Worm (Caenorhabditis elegans) whole organism, young adult: ENCODE measurements around the gene Y55F3BL.4.

Experiments used
- B0035.1 ChIP-seq: sonication (generic microtip); optimal IDR thresholded peaks from 2 replicates; lab custom pipeline; 2016; ENCODE audit warnings: missing genetic modification characterization, mild to moderate bottlenecking, missing compliant biosample characterization, missing genotype, missing genetic modification reagents
- B0336.3 ChIP-seq: fragments of 200-800 bp; sonication (Bioruptor generic); IDR thresholded peaks from 2 replicates; pipeline ENCODE4 v1.3.6; 2022; ENCODE audit warnings: missing genetic modification characterization, missing compliant biosample characterization
- F10E7.11 ChIP-seq: sonication (generic microtip); optimal IDR thresholded peaks from 2 replicates; lab custom pipeline; 2017; ENCODE audit warnings: mild to moderate bottlenecking, missing genetic modification characterization, moderate library complexity, missing compliant biosample characterization
- F23B12.7 ChIP-seq: sonication (generic microtip); optimal IDR thresholded peaks from 2 replicates; lab custom pipeline; 2017; ENCODE audit warnings: missing genetic modification characterization, mild to moderate bottlenecking, missing compliant biosample characterization, antibody characterized with exemption, moderate library complexity; ENCODE audit not compliant: insufficient read depth
- F52B5.7 ChIP-seq: sonication (generic microtip); optimal IDR thresholded peaks from 2 replicates; lab custom pipeline; 2016; ENCODE audit warnings: mild to moderate bottlenecking, missing genetic modification characterization, missing compliant biosample characterization
- K11D2.4 ChIP-seq: fragments of 200-800 bp; sonication (Bioruptor generic); IDR thresholded peaks from 2 replicates; pipeline ENCODE4 v1.3.6; 2022; ENCODE audit warnings: missing genetic modification reagents, missing genetic modification characterization, missing compliant biosample characterization
- Y53F4B.3 ChIP-seq: fragments of 200-800 bp; sonication (Bioruptor generic); IDR thresholded peaks from 2 replicates; pipeline ENCODE4 v1.3.6; 2022; ENCODE audit warnings: missing genetic modification reagents, missing genetic modification characterization, missing compliant biosample characterization
- Y53G8AR.9 ChIP-seq: fragments of 200-800 bp; sonication (Bioruptor generic); conservative IDR thresholded peaks from 2 replicates; pipeline ENCODE4 v1.3.6; 2022; ENCODE audit warnings: missing genetic modification reagents, missing genetic modification characterization, missing compliant biosample characterization
- Y56A3A.18 ChIP-seq: fragments of 200-800 bp; sonication (Bioruptor generic); IDR thresholded peaks from 2 replicates; pipeline ENCODE4 v1.3.6; 2022; ENCODE audit warnings: missing genetic modification reagents, missing genetic modification characterization, missing compliant biosample characterization
- Y79H2A.3 ChIP-seq: fragments of 200-800 bp; sonication (Bioruptor generic); conservative IDR thresholded peaks from 2 replicates; pipeline ENCODE4 v1.3.6; 2022; ENCODE audit warnings: missing genetic modification reagents, missing genetic modification characterization, missing compliant biosample characterization
- Y95B8A.8 ChIP-seq: fragments of 200-800 bp; sonication (Bioruptor generic); IDR thresholded peaks from 2 replicates; pipeline ENCODE4 v1.3.6; 2022; ENCODE audit warnings: missing genetic modification reagents, missing genetic modification characterization, missing compliant biosample characterization
- aptf-2 ChIP-seq: fragments of 200-800 bp; sonication (Bioruptor generic); conservative IDR thresholded peaks from 2 replicates; pipeline ENCODE4 v1.3.6; 2022; ENCODE audit warnings: missing genetic modification reagents, missing genetic modification characterization, missing compliant biosample characterization
- attf-3 ChIP-seq: fragments of 200-800 bp; sonication (Bioruptor generic); conservative IDR thresholded peaks from 2 replicates; pipeline ENCODE4 v1.3.6; 2022; ENCODE audit warnings: missing genetic modification reagents, missing genetic modification characterization, missing compliant biosample characterization
- bed-2 ChIP-seq: fragments of 200-800 bp; sonication (Bioruptor generic); IDR thresholded peaks from 2 replicates; pipeline ENCODE4 v1.3.6; 2022; ENCODE audit warnings: missing genetic modification reagents, missing genetic modification characterization, missing compliant biosample characterization
- cebp-1 ChIP-seq, 2 experiments: fragments of 200-800 bp in 1 of 2; sonication (Bioruptor generic) in 1 of 2; sonication (generic microtip) in 1 of 2; IDR thresholded peaks in 1 of 2; optimal IDR thresholded peaks in 1 of 2; 2 replicates each; pipeline versions ENCODE4 v1.3.6 to Lab custom; 2017 to 2022; ENCODE audit warnings: missing compliant biosample characterization in 2 of 2, missing genetic modification characterization in 2 of 2, mild to moderate bottlenecking in 1 of 2, missing genetic modification reagents in 1 of 2, moderate library complexity in 1 of 2
- ceh-58 ChIP-seq: fragments of 200-800 bp; sonication (Bioruptor generic); IDR thresholded peaks from 2 replicates; pipeline ENCODE4 v1.3.6; 2022; ENCODE audit warnings: missing genetic modification characterization, missing compliant biosample characterization
- ceh-79 ChIP-seq: sonication (generic microtip); optimal IDR thresholded peaks from 2 replicates; lab custom pipeline; 2017; ENCODE audit warnings: mild to moderate bottlenecking, missing genetic modification characterization, missing compliant biosample characterization
- chd-7 ChIP-seq: sonication (generic microtip); optimal IDR thresholded peaks from 2 replicates; lab custom pipeline; 2016; ENCODE audit warnings: mild to moderate bottlenecking, missing genetic modification characterization, moderate library complexity, missing compliant biosample characterization
- die-1 ChIP-seq: sonication (generic microtip); optimal IDR thresholded peaks from 2 replicates; lab custom pipeline; 2016; ENCODE audit warnings: missing genotype, mild to moderate bottlenecking, missing genetic modification characterization, missing compliant biosample characterization
- dpl-1 ChIP-seq: fragments of 150-350 bp; optimal IDR thresholded peaks from 2 replicates; lab custom pipeline; 2014; ENCODE audit warnings: missing biosample characterization, missing genetic modification reagents, missing genetic modification characterization
- him-1 ChIP-seq: sonication (generic microtip); optimal IDR thresholded peaks from 2 replicates; lab custom pipeline; 2016; ENCODE audit warnings: missing genotype, missing genetic modification reagents, missing genetic modification characterization, missing compliant biosample characterization
- hlh-12 ChIP-seq: sonication (generic microtip); optimal IDR thresholded peaks from 2 replicates; lab custom pipeline; 2016; ENCODE audit warnings: missing genetic modification characterization, missing compliant biosample characterization
- hrde-1 ChIP-seq: sonication (generic microtip); optimal IDR thresholded peaks from 2 replicates; lab custom pipeline; 2016; ENCODE audit warnings: missing genetic modification characterization, mild to moderate bottlenecking, missing compliant biosample characterization, moderate library complexity, missing genotype, missing genetic modification reagents, borderline replicate concordance
- hsf-1 ChIP-seq: fragments of 200-800 bp; sonication (Bioruptor generic); IDR thresholded peaks from 2 replicates; pipeline ENCODE4 v1.3.6; 2022; ENCODE audit warnings: missing genetic modification reagents, missing genetic modification characterization, missing compliant biosample characterization
- lag-1 ChIP-seq: fragments of 200-800 bp; sonication (Bioruptor generic); IDR thresholded peaks from 2 replicates; pipeline ENCODE4 v1.3.6; 2022; ENCODE audit warnings: missing genetic modification reagents, missing genetic modification characterization, missing compliant biosample characterization
- lin-26 ChIP-seq: fragments of 200-800 bp; sonication (Bioruptor generic); IDR thresholded peaks from 2 replicates; pipeline ENCODE4 v1.3.6; 2022; ENCODE audit warnings: missing genetic modification reagents, missing genetic modification characterization, missing compliant biosample characterization
- lin-35 ChIP-seq, 3 experiments: fragments of 150-350 bp in 2 of 3; sonication (generic microtip) in 1 of 3; optimal IDR thresholded peaks; 2 replicates each; lab custom pipeline; 2014 to 2018; ENCODE audit warnings: missing biosample characterization in 3 of 3, missing genetic modification characterization in 3 of 3, missing genetic modification reagents in 3 of 3
- lin-40 ChIP-seq: sonication (generic microtip); optimal IDR thresholded peaks from 2 replicates; lab custom pipeline; 2016; ENCODE audit warnings: missing genetic modification characterization, mild to moderate bottlenecking, missing compliant biosample characterization, missing genotype, missing genetic modification reagents
- lin-54 ChIP-seq: fragments of 200-800 bp; sonication (Bioruptor generic); optimal IDR thresholded peaks from 2 replicates; lab custom pipeline; 2018; ENCODE audit warnings: mild to moderate bottlenecking, missing genetic modification characterization, missing compliant biosample characterization
- lsl-1 ChIP-seq: fragments of 200-800 bp; sonication (Bioruptor generic); optimal IDR thresholded peaks from 2 replicates; lab custom pipeline; 2018; ENCODE audit warnings: mild to moderate bottlenecking, missing genetic modification characterization, moderate library complexity, missing compliant biosample characterization
- lsy-27 ChIP-seq: sonication (generic microtip); optimal IDR thresholded peaks from 2 replicates; lab custom pipeline; 2017; ENCODE audit warnings: missing genetic modification characterization, mild to moderate bottlenecking, missing compliant biosample characterization, antibody characterized with exemption, missing genotype, borderline replicate concordance; ENCODE audit not compliant: insufficient read depth
- madf-3 ChIP-seq: fragments of 200-800 bp; sonication (Bioruptor generic); IDR thresholded peaks from 2 replicates; pipeline ENCODE4 v1.3.6; 2022; ENCODE audit warnings: missing genetic modification reagents, missing genetic modification characterization, missing compliant biosample characterization
- mcd-1 ChIP-seq: fragments of 200-800 bp; sonication (Bioruptor generic); IDR thresholded peaks from 2 replicates; pipeline ENCODE4 v1.3.6; 2022; ENCODE audit warnings: missing genetic modification reagents, missing genetic modification characterization, missing compliant biosample characterization
- mes-4 ChIP-seq: sonication (generic microtip); optimal IDR thresholded peaks from 2 replicates; lab custom pipeline; 2016; ENCODE audit warnings: missing genotype, missing genetic modification characterization, missing compliant biosample characterization
- mxl-1 ChIP-seq: sonication (generic microtip); optimal IDR thresholded peaks from 2 replicates; lab custom pipeline; 2016; ENCODE audit warnings: missing genetic modification characterization, missing compliant biosample characterization
- nfya-1 ChIP-seq: sonication (generic microtip); optimal IDR thresholded peaks from 2 replicates; lab custom pipeline; 2017; ENCODE audit warnings: antibody characterized with exemption, missing compliant biosample characterization, missing genetic modification characterization, borderline replicate concordance; ENCODE audit not compliant: insufficient read depth
- nhr-120 ChIP-seq: fragments of 200-800 bp; sonication (Bioruptor generic); IDR thresholded peaks from 2 replicates; pipeline ENCODE4 v1.3.6; 2022; ENCODE audit warnings: missing genetic modification characterization, missing compliant biosample characterization
- nhr-80 ChIP-seq: sonication (generic microtip); optimal IDR thresholded peaks from 2 replicates; lab custom pipeline; 2016; ENCODE audit warnings: missing genetic modification characterization, missing compliant biosample characterization
- nhr-90 ChIP-seq: sonication (generic microtip); optimal IDR thresholded peaks from 2 replicates; lab custom pipeline; 2016; ENCODE audit warnings: missing genotype, mild to moderate bottlenecking, missing genetic modification characterization, missing compliant biosample characterization
- sea-2 ChIP-seq: fragments of 200-800 bp; sonication (Bioruptor generic); IDR thresholded peaks from 2 replicates; pipeline ENCODE4 v1.3.6; 2022; ENCODE audit warnings: missing genetic modification characterization, missing compliant biosample characterization
- snpc-3.4 ChIP-seq: sonication (generic microtip); optimal IDR thresholded peaks from 2 replicates; lab custom pipeline; 2017; ENCODE audit warnings: missing genetic modification characterization, mild to moderate bottlenecking, missing compliant biosample characterization, antibody characterized with exemption, moderate library complexity, missing genotype, missing genetic modification reagents
- snpc-4 ChIP-seq, 5 experiments: fragments of 150-350 bp in 1 of 5; sonication (generic microtip) in 4 of 5; optimal IDR thresholded peaks; 2 replicates each; lab custom pipeline; 2014 to 2018; ENCODE audit warnings: missing genetic modification characterization in 5 of 5, missing biosample characterization in 3 of 5, antibody characterized with exemption in 2 of 5, mild to moderate bottlenecking in 2 of 5, missing compliant biosample characterization in 2 of 5, missing genotype in 2 of 5, moderate library complexity in 2 of 5, missing genetic modification reagents in 1 of 5
- tbp1 ChIP-seq: fragments of 200-800 bp; sonication (Bioruptor generic); optimal IDR thresholded peaks from 2 replicates; lab custom pipeline; 2018; ENCODE audit warnings: mild to moderate bottlenecking, missing genetic modification characterization, missing compliant biosample characterization
- zfh-2 ChIP-seq: fragments of 200-800 bp; sonication (Bioruptor generic); conservative IDR thresholded peaks from 2 replicates; pipeline ENCODE4 v1.3.6; 2022; ENCODE audit warnings: missing genetic modification reagents, missing genetic modification characterization, missing compliant biosample characterization
- ztf-22 ChIP-seq: fragments of 200-800 bp; sonication (Bioruptor generic); optimal IDR thresholded peaks from 2 replicates; lab custom pipeline; 2018; ENCODE audit warnings: mild to moderate bottlenecking, missing genetic modification characterization, moderate library complexity, missing compliant biosample characterization
- ztf-25 ChIP-seq: fragments of 200-800 bp; sonication (Bioruptor generic); IDR thresholded peaks from 2 replicates; pipeline ENCODE4 v1.3.6; 2022; ENCODE audit warnings: missing genetic modification reagents, missing genetic modification characterization, missing compliant biosample characterization
- ztf-26 ChIP-seq: sonication (generic microtip); optimal IDR thresholded peaks from 2 replicates; lab custom pipeline; 2017; ENCODE audit warnings: missing genetic modification characterization, missing compliant biosample characterization

Y55F3BL.4 gene

DNA sequence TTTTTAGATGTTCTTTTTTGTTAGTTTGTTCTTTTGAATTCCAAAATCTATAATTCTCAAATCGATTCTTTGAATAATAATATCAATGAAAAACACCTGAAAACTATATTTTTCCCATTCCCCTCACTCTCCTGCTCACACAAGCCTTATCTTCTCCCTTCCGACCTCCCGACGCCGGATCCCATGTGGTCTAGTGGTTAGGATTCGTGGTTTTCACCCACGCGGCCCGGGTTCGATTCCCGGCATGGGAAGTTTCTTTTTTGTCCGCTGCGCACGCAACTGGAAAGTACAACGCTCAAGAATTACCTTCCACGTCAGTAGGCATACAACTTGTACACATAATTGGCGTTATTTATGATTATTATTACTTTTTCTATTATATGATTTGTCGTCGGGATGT is 37.7 kb downstream of the Y55F3BL.4 start (continued):
- TF ChIP-seq ceh-58 (GFP tag; lab: Robert Waterston, UW) (no peak), mes-4 (tag; lab: Kevin White, UChicago) (no peak), ztf-25 (GFP tag; lab: Robert Waterston, UW) (0 out of 2 replicates have a peak, but pooled peaks have one; percentile 21), mxl-1 (tag; lab: Kevin White, UChicago) (peak; percentile 5), lin-35 (GFP tag; optimal IDR thresholded peaks at IDR 0.05; lab: Kevin White, UChicago) (no peak), Y79H2A.3 (GFP tag; lab: Robert Waterston, UW) (no peak), lsl-1 (GFP tag; lab: Kevin White, UChicago) (peak; percentile 30), attf-3 (GFP tag; lab: Robert Waterston, UW) (peak; percentile 57; the same call in 1 of the 2 replicates), F10E7.11 (tag; lab: Kevin White, UChicago) (no peak), lin-26 (peak; percentile 82), nfya-1 (tag; lab: Kevin White, UChicago) (no peak), lag-1 (GFP tag; lab: Robert Waterston, UW) (no peak), Y95B8A.8 (GFP tag; lab: Robert Waterston, UW) (no peak), madf-3 (GFP tag; lab: Robert Waterston, UW) (no peak), Y53G8AR.9 (GFP tag; lab: Robert Waterston, UW) (no peak), B0035.1 (tag; lab: Kevin White, UChicago) (no peak), snpc-4 (GFP tag; optimal IDR thresholded peaks at IDR 0.05; lab: Kevin White, UChicago) (no peak), snpc-4 (tag; optimal IDR thresholded peaks at IDR 0.05; lab: Kevin White, UChicago) (peak; percentile 6 to 84 (median 60)), him-1 (tag; lab: Kevin White, UChicago) (peak; percentile 67), cebp-1 (GFP tag; IDR thresholded peaks at IDR 0.05; lab: Robert Waterston, UW) (no peak), cebp-1 (tag; optimal IDR thresholded peaks at IDR 0.05; lab: Kevin White, UChicago) (peak; percentile 36), hlh-12 (no peak), F23B12.7 (peak; percentile 90), nhr-80 (tag; lab: Kevin White, UChicago) (peak; percentile 4), lin-54 (GFP tag; lab: Kevin White, UChicago) (peak; percentile 28), aptf-2 (GFP tag; lab: Robert Waterston, UW) (no peak), Y56A3A.18 (peak; percentile 32; the same call in 1 of the 2 replicates), Y53F4B.3 (GFP tag; lab: Robert Waterston, UW) (no peak), hrde-1 (no peak), snpc-3.4 (tag; lab: Kevin White, UChicago) (peak; percentile 21), F52B5.7 (tag; lab: Kevin White, UChicago) (no peak), ztf-22 (GFP tag; lab: Kevin White, UChicago) (no peak), tbp1 (GFP tag; lab: Kevin White, UChicago) (peak; percentile 94), die-1 (peak; percentile 72), nhr-120 (no peak), dpl-1 (GFP tag; lab: Kevin White, UChicago) (peak; percentile 38), lin-40 (tag; lab: Kevin White, UChicago) (peak; percentile 41), lsy-27 (tag; lab: Kevin White, UChicago) (no peak), K11D2.4 (no peak), chd-7 (tag; lab: Kevin White, UChicago) (no peak), ceh-79 (tag; lab: Kevin White, UChicago) (no peak), bed-2 (GFP tag; lab: Robert Waterston, UW) (no peak), mcd-1 (peak; percentile 70), sea-2 (no peak), zfh-2 (GFP tag; lab: Robert Waterston, UW) (no peak), hsf-1 (GFP tag; lab: Robert Waterston, UW) (no peak), B0336.3 (GFP tag; lab: Robert Waterston, UW) (peak; percentile 38; the same call in 1 of the 2 replicates), ztf-26 (no peak), nhr-90 (peak; percentile 52)
